Fruit fly (Drosophila melanogaster) whole organism, embryonic: Measurements from ENCODE around the gene CG14903.
A peak's percentile ranks its signal among the peaks of the same experiment; 100 is the strongest.

Experiments used
- Aef1 ChIP-seq: fragments of 200-800 bp; sonication (Bioruptor generic); IDR thresholded peaks from 3 replicates; pipeline ENCODE4 v1.3.6; 2022; ENCODE audit warnings: missing biosample characterization, missing genetic modification characterization
- Atf6 ChIP-seq: fragments of 200-800 bp; sonication (Bioruptor generic); IDR thresholded peaks from 2 replicates; pipeline ENCODE4 v1.3.6; 2022; ENCODE audit warnings: missing biosample characterization, missing genetic modification characterization
- BEAF-32 ChIP-seq: fragments of 200-800 bp; sonication (Bioruptor generic); optimal IDR thresholded peaks from 3 replicates; lab custom pipeline; 2017; ENCODE audit warnings: missing biosample characterization, missing genetic modification characterization, mild to moderate bottlenecking, moderate library complexity, missing genetic modification reagents
- Bgb ChIP-seq: fragments of 200-800 bp; sonication (Bioruptor generic); IDR thresholded peaks from 2 replicates; pipeline ENCODE4 v1.3.6; 2022; ENCODE audit warnings: missing biosample characterization, missing genetic modification characterization; ENCODE audit not compliant: partially characterized antibody
- CG1024 ChIP-seq: fragments of 200-800 bp; sonication (Bioruptor generic); IDR thresholded peaks from 2 replicates; pipeline ENCODE4 v1.3.6; 2022; ENCODE audit warnings: missing biosample characterization, missing genetic modification characterization
- CG12659 ChIP-seq: fragments of 200-800 bp; sonication (Bioruptor generic); optimal IDR thresholded peaks from 3 replicates; lab custom pipeline; 2017; ENCODE audit warnings: mild to moderate bottlenecking, missing biosample characterization, missing genetic modification reagents, missing genetic modification characterization
- CG14014 ChIP-seq: fragments of 200-800 bp; sonication (Bioruptor generic); IDR thresholded peaks from 2 replicates; pipeline ENCODE4 v1.3.6; 2022; ENCODE audit warnings: missing biosample characterization, missing genetic modification characterization
- CG15269 ChIP-seq: fragments of 200-800 bp; sonication (Bioruptor generic); optimal IDR thresholded peaks from 2 replicates; lab custom pipeline; 2018; ENCODE audit warnings: missing biosample characterization, mild to moderate bottlenecking, missing genetic modification characterization, moderate library complexity
- CG15514 ChIP-seq: fragments of 200-800 bp; sonication (Bioruptor generic); optimal IDR thresholded peaks from 3 replicates; lab custom pipeline; 2017; ENCODE audit warnings: missing biosample characterization, missing genetic modification characterization, mild to moderate bottlenecking, moderate library complexity, missing genetic modification reagents
- CG1602 ChIP-seq: fragments of 200-800 bp; sonication (Bioruptor generic); optimal IDR thresholded peaks from 3 replicates; lab custom pipeline; 2016; ENCODE audit warnings: missing biosample characterization, missing genetic modification characterization
- CG1603 ChIP-seq: fragments of 200-800 bp; sonication (Bioruptor generic); optimal IDR thresholded peaks from 2 replicates; lab custom pipeline; 2019; ENCODE audit warnings: missing biosample characterization, mild to moderate bottlenecking, missing genetic modification characterization, moderate library complexity
- CG16813 ChIP-seq: fragments of 200-800 bp; sonication (Bioruptor generic); IDR thresholded peaks from 3 replicates; pipeline ENCODE4 v1.3.6; 2022; ENCODE audit warnings: missing biosample characterization, missing genetic modification characterization; ENCODE audit not compliant: partially characterized antibody
- CG2678 ChIP-seq: fragments of 200-800 bp; sonication (Bioruptor generic); optimal IDR thresholded peaks from 3 replicates; lab custom pipeline; 2019; ENCODE audit warnings: missing biosample characterization, mild to moderate bottlenecking, missing genetic modification characterization, moderate library complexity
- CG2712 ChIP-seq: fragments of 200-800 bp; optimal IDR thresholded peaks from 3 replicates; lab custom pipeline; 2019; ENCODE audit warnings: missing biosample characterization, mild to moderate bottlenecking, missing genetic modification characterization, moderate library complexity
- CG2875 ChIP-seq: fragments of 200-800 bp; sonication (Bioruptor generic); optimal IDR thresholded peaks from 2 replicates; lab custom pipeline; 2017; ENCODE audit warnings: missing biosample characterization, mild to moderate bottlenecking, missing genetic modification characterization, missing genetic modification reagents
- CG42726 ChIP-seq: fragments of 200-800 bp; sonication (Bioruptor generic); IDR thresholded peaks from 2 replicates; pipeline ENCODE4 v1.3.6; 2022; ENCODE audit warnings: missing biosample characterization, missing genetic modification characterization; ENCODE audit not compliant: partially characterized antibody
- CG4404 ChIP-seq: fragments of 200-800 bp; sonication (Bioruptor generic); IDR thresholded peaks from 2 replicates; pipeline ENCODE4 v1.3.6; 2022; ENCODE audit warnings: missing biosample characterization, missing genetic modification characterization
- CG6175 ChIP-seq: fragments of 200-800 bp; sonication (Bioruptor generic); IDR thresholded peaks from 3 replicates; pipeline ENCODE4 v1.3.6; 2022; ENCODE audit warnings: missing biosample characterization, missing genetic modification characterization
- CG9437 ChIP-seq: fragments of 200-800 bp; sonication (Bioruptor generic); optimal IDR thresholded peaks from 2 replicates; lab custom pipeline; 2018; ENCODE audit warnings: missing biosample characterization, mild to moderate bottlenecking, missing genetic modification characterization
- CG9876 ChIP-seq: fragments of 200-800 bp; sonication (Bioruptor generic); optimal IDR thresholded peaks from 2 replicates; lab custom pipeline; 2016; ENCODE audit warnings: missing biosample characterization, missing genetic modification characterization
- D19A ChIP-seq: fragments of 200-800 bp; optimal IDR thresholded peaks from 3 replicates; lab custom pipeline; 2019; ENCODE audit warnings: missing biosample characterization, mild to moderate bottlenecking, missing genetic modification characterization, moderate library complexity
- Dbx ChIP-seq: fragments of 200-800 bp; sonication (Bioruptor generic); IDR thresholded peaks from 3 replicates; pipeline ENCODE4 v1.3.6; 2022; ENCODE audit warnings: missing biosample characterization, missing genetic modification characterization
- E2f2 ChIP-seq: fragments of 200-800 bp; sonication (Bioruptor generic); IDR thresholded peaks from 2 replicates; pipeline ENCODE4 v1.3.6; 2022; ENCODE audit warnings: missing biosample characterization, missing genetic modification characterization
- Hey ChIP-seq: fragments of 200-800 bp; sonication (Bioruptor generic); optimal IDR thresholded peaks from 3 replicates; lab custom pipeline; 2018; ENCODE audit warnings: missing biosample characterization, mild to moderate bottlenecking, missing genetic modification characterization
- MESR4 ChIP-seq: fragments of 200-800 bp; sonication (Bioruptor generic); optimal IDR thresholded peaks from 2 replicates; lab custom pipeline; 2018; ENCODE audit warnings: missing biosample characterization, mild to moderate bottlenecking, missing genetic modification characterization, moderate library complexity
- MTF-1 ChIP-seq: fragments of 200-800 bp; sonication (Bioruptor generic); optimal IDR thresholded peaks from 2 replicates; lab custom pipeline; 2018; ENCODE audit warnings: missing biosample characterization, mild to moderate bottlenecking, missing genetic modification characterization, borderline replicate concordance
- Stat92E ChIP-seq, 3 experiments: fragments of >200 bp in 2 of 3; fragments of 200-800 bp in 1 of 3; sonication (Bioruptor generic) in 1 of 3; optimal IDR thresholded peaks; 2 replicates each; lab custom pipeline; 2017 to 2019; ENCODE audit warnings: missing biosample characterization in 3 of 3, missing genetic modification characterization in 3 of 3, mild to moderate bottlenecking in 1 of 3, moderate library complexity in 1 of 3
- Xbp1 ChIP-seq: fragments of 200-800 bp; sonication (Bioruptor generic); optimal IDR thresholded peaks from 3 replicates; lab custom pipeline; 2016; ENCODE audit warnings: missing biosample characterization, mild to moderate bottlenecking, missing genetic modification characterization
- bigmax ChIP-seq: fragments of 200-800 bp; sonication (Bioruptor generic); optimal IDR thresholded peaks from 2 replicates; lab custom pipeline; 2018; ENCODE audit warnings: missing biosample characterization, mild to moderate bottlenecking, missing genetic modification characterization
- cad ChIP-seq: fragments of >200 bp; optimal IDR thresholded peaks from 2 replicates; lab custom pipeline; 2017; ENCODE audit warnings: missing biosample characterization, missing genetic modification characterization
- chinmo ChIP-seq: fragments of 200-800 bp; sonication (Bioruptor generic); IDR thresholded peaks from 4 replicates; pipeline ENCODE4 v1.3.6; 2022; ENCODE audit warnings: missing biosample characterization, missing genetic modification characterization; ENCODE audit not compliant: partially characterized antibody
- crol ChIP-seq: fragments of 200-800 bp; sonication (Bioruptor generic); IDR thresholded peaks from 2 replicates; pipeline ENCODE4 v1.3.6; 2022; ENCODE audit warnings: missing biosample characterization, missing genetic modification characterization
- emc ChIP-seq: fragments of 200-800 bp; sonication (Bioruptor generic); optimal IDR thresholded peaks from 2 replicates; lab custom pipeline; 2016; ENCODE audit warnings: missing biosample characterization, missing genetic modification characterization
- fd102C ChIP-seq: fragments of 200-800 bp; sonication (Bioruptor generic); optimal IDR thresholded peaks from 2 replicates; lab custom pipeline; 2018; ENCODE audit warnings: missing biosample characterization, mild to moderate bottlenecking, missing genetic modification characterization, moderate library complexity
- jigr1 ChIP-seq: fragments of 200-800 bp; sonication (Bioruptor generic); IDR thresholded peaks from 3 replicates; pipeline ENCODE4 v1.3.6; 2022; ENCODE audit warnings: missing biosample characterization, missing genetic modification characterization
- lbe ChIP-seq: fragments of 200-800 bp; sonication (Bioruptor generic); optimal IDR thresholded peaks from 2 replicates; lab custom pipeline; 2016; ENCODE audit warnings: missing biosample characterization, mild to moderate bottlenecking, missing genetic modification characterization
- onecut ChIP-seq: fragments of 200-800 bp; sonication (Bioruptor generic); IDR thresholded peaks from 2 replicates; pipeline ENCODE4 v1.3.6; 2022; ENCODE audit warnings: missing biosample characterization, missing genetic modification characterization
- pan ChIP-seq, 4 experiments: fragments of >200 bp in 3 of 4; fragments of 200-800 bp in 1 of 4; sonication (Bioruptor generic) in 1 of 4; optimal IDR thresholded peaks in 3 of 4; IDR thresholded peaks in 1 of 4; 2 replicates each; pipeline versions ENCODE4 v1.3.6 to Lab custom; 2017 to 2022; ENCODE audit warnings: missing biosample characterization in 2 of 4, missing genetic modification characterization in 2 of 4, mixed read lengths in 1 of 4
- pzg ChIP-seq: fragments of 200-800 bp; sonication (Bioruptor generic); optimal IDR thresholded peaks from 3 replicates; lab custom pipeline; 2018; ENCODE audit warnings: missing biosample characterization, mild to moderate bottlenecking, missing genetic modification characterization, moderate library complexity
- sna ChIP-seq: fragments of 200-800 bp; sonication (Bioruptor generic); IDR thresholded peaks from 2 replicates; pipeline ENCODE4 v1.3.6; 2022; ENCODE audit warnings: missing biosample characterization, missing genetic modification characterization; ENCODE audit not compliant: partially characterized antibody
- trem ChIP-seq: fragments of 200-800 bp; optimal IDR thresholded peaks from 3 replicates; lab custom pipeline; 2019; ENCODE audit warnings: missing biosample characterization, mild to moderate bottlenecking, missing genetic modification characterization, moderate library complexity
- vfl ChIP-seq: fragments of 200-800 bp; sonication (Bioruptor generic); optimal IDR thresholded peaks from 2 replicates; lab custom pipeline; 2016; ENCODE audit warnings: missing biosample characterization, missing genetic modification characterization
- vvl ChIP-seq: fragments of 200-800 bp; sonication (Bioruptor generic); IDR thresholded peaks from 2 replicates; pipeline ENCODE4 v1.3.6; 2022; ENCODE audit warnings: missing biosample characterization, missing genetic modification characterization
- zen ChIP-seq: fragments of 200-800 bp; sonication (Bioruptor generic); optimal IDR thresholded peaks from 3 replicates; lab custom pipeline; 2018; ENCODE audit warnings: missing biosample characterization, mild to moderate bottlenecking, missing genetic modification characterization, moderate library complexity
- zf30C ChIP-seq: fragments of 200-800 bp; sonication (Bioruptor generic); optimal IDR thresholded peaks from 3 replicates; lab custom pipeline; 2018; ENCODE audit warnings: missing biosample characterization, mild to moderate bottlenecking, missing genetic modification characterization

The CG14903 gene

DNA sequence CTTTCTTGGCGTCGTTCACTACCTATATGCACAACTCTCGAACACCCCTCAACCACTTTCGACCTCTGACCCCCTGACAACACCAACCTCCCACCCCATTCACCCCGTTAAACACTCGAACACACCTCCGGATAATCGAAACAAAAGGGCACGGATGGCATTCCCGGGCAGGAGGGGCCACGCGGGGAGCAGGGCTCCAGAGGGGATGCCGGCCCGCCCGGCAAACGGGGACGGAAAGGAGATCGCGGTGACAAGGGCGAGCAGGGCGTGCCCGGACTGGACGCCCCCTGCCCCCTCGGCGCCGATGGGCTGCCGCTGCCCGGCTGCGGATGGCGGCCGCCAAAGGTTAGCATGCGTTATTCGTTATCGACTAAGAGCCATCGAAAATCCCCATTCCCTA lies 4.2 kb downstream of the CG14903 start (continued):
- TF ChIP-seq Dbx (GFP tag; lab: Robert Waterston, UW) (no peak), crol (GFP tag; lab: Robert Waterston, UW) (peak; percentile 79), jigr1 (0 out of 3 replicates have a peak, but pooled peaks have one; percentile 18), Xbp1 (no peak), Stat92E (GFP tag; optimal IDR thresholded peaks at IDR 0.05; lab: Kevin White, UChicago) (no peak), onecut (GFP tag; lab: Robert Waterston, UW) (no peak), CG2712 (no peak), CG1024 (GFP tag; lab: Robert Waterston, UW) (no peak)

DNA sequence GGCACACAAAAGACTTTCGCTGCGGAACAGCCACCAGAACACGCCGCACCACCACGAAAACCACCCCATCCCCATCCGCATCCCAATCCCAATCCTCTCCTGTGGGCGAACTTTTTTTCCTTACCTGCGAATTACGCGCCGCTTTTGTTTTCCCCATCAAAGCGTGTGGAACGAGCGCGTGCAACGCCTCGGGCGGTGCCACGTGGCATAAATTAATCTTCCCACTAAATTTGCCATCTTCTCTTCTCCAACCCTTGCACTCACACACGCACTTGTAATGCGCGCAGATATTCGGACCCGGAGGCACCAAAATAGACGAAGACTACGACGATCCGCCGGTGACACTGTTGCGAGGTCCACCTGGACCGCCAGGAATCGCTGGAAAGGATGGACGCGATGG lies 8.8 kb downstream of the CG14903 start:
- TF ChIP-seq MTF-1 (no peak), Hey (tag; lab: Kevin White, UChicago) (peak; percentile 95)
- TF ChIP-seq, all 482 proteins: peak for 1

DNA sequence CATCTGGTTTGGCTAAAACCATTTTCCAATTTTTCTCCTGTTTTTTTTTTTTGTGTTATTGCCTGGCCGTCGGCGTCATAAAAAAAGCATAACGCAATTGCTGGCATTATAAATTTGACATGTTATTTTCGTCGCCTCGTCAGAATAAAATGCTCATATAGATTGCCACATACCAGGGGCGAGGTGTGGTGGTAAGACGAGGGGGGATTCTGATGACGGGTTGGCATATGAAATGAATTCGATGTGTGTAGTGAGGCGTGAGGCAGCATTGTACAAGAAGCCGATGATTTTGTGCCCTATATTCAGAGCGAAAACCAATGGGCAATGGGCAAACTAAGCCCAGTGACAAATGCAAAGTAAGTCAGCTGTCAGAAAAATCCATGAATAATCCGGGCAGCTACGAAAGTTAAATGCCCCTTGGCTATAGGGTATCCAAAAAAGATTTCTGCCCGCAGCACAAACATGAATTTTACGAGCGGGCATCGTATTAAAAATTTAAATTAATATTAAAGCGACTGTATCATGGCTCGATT lies 14.9 kb downstream of the CG14903 start:
- no peak for TF ChIP-seq bigmax (GFP tag; lab: Kevin White, UChicago)
- no peak for TF ChIP-seq BEAF-32 (GFP tag; lab: Kevin White, UChicago)
- TF ChIP-seq Atf6 = peak; percentile 16; the same call in 1 of the 2 replicates
- TF ChIP-seq CG2678 = peak; percentile 43
- peak; percentile 18; the same call in 1 of the 2 replicates for TF ChIP-seq E2f2 (GFP tag; lab: Robert Waterston, UW)
- TF ChIP-seq emc (GFP tag; lab: Kevin White, UChicago) = no peak
- no peak for TF ChIP-seq MESR4
- no peak for TF ChIP-seq zf30C (GFP tag; lab: Kevin White, UChicago)
- TF ChIP-seq CG9437 = no peak
- 0 out of 3 replicates have a peak, but pooled peaks have one; percentile 13 for TF ChIP-seq CG6175 (GFP tag; lab: Robert Waterston, UW)
- TF ChIP-seq CG1602 = no peak
- no peak for TF ChIP-seq CG9876 (GFP tag; lab: Kevin White, UChicago)
- TF ChIP-seq sna (GFP tag; lab: Robert Waterston, UW) = no peak
- TF ChIP-seq pzg (GFP tag; lab: Kevin White, UChicago) = no peak
- peak; percentile 60; the same call in 1 of the 2 replicates for TF ChIP-seq crol (GFP tag; lab: Robert Waterston, UW)
- TF ChIP-seq CG16813 (GFP tag; lab: Robert Waterston, UW) = no peak
- 0 out of 2 replicates have a peak, but pooled peaks have one; percentile 30 for TF ChIP-seq CG14014 (GFP tag; lab: Robert Waterston, UW)
- no peak for TF ChIP-seq CG1024 (GFP tag; lab: Robert Waterston, UW)
- TF ChIP-seq CG15269 (tag; lab: Kevin White, UChicago) = peak; percentile 27
- TF ChIP-seq lbe = no peak
- no peak for TF ChIP-seq pan (optimal IDR thresholded peaks at IDR 0.05; lab: Kevin White, UChicago)
- peak in 1 of 2 experiments; percentile 48 for TF ChIP-seq pan (GFP tag; optimal IDR thresholded peaks at IDR 0.05 in 1 of 2, IDR thresholded peaks at IDR 0.05 in 1 of 2)
- peak; percentile 30; the same call in 1 of the 3 replicates for TF ChIP-seq Aef1 (GFP tag; lab: Robert Waterston, UW)
- TF ChIP-seq vvl = peak; percentile 76
- TF ChIP-seq vfl (GFP tag; lab: Kevin White, UChicago) = no peak
- TF ChIP-seq chinmo (GFP tag; lab: Robert Waterston, UW) = 0 out of 4 replicates have a peak, but pooled peaks have one; percentile 43
- TF ChIP-seq zen (tag; lab: Kevin White, UChicago) = no peak
- TF ChIP-seq CG42726 (GFP tag; lab: Robert Waterston, UW) = no peak
- TF ChIP-seq fd102C = no peak
- no peak for TF ChIP-seq CG4404 (GFP tag; lab: Robert Waterston, UW)
- peak; percentile 87 for TF ChIP-seq D19A
- peak; percentile 17 for TF ChIP-seq CG12659
- peak; percentile 49 for TF ChIP-seq CG15514 (GFP tag; lab: Kevin White, UChicago)
- TF ChIP-seq CG1603 (tag; lab: Kevin White, UChicago) = peak; percentile 15
- TF ChIP-seq Bgb (GFP tag; lab: Robert Waterston, UW) = no peak; the same call in 1 of the 2 replicates
- TF ChIP-seq CG2875 (GFP tag; lab: Kevin White, UChicago) = no peak
- no peak for TF ChIP-seq cad (GFP tag; lab: Kevin White, UChicago)
- TF ChIP-seq trem = no peak
